Worm (Caenorhabditis elegans): ENCODE results near the gene F07H5.7.

ce11 chrII:8839025-8839424 lies 45.1 kb upstream of the F07H5.7 start, which contains the start of gene F46C5.7:
- TF ChIP-seq skn-1 (tag; optimal IDR thresholded peaks at IDR 0.05) (no peak), nhr-77 (tag; optimal IDR thresholded peaks at IDR 0.05) (no peak), fos-1 (tag; optimal IDR thresholded peaks at IDR 0.05) (no peak)

Data from whole organism, L1 larva.